Worm (Caenorhabditis elegans) whole organism, mixed stage, embryonic: ENCODE measurements around the gene B0564.2.

Experiments used
- M03D4.4 ChIP-seq: sonication (generic microtip); optimal IDR thresholded peaks from 2 replicates; lab custom pipeline; 2017; ENCODE audit warnings: mild to moderate bottlenecking, missing genetic modification characterization, missing compliant biosample characterization
- bed-3 ChIP-seq: fragments of 200-800 bp; sonication (Bioruptor generic); optimal IDR thresholded peaks from 3 replicates; lab custom pipeline; 2018; ENCODE audit warnings: mild to moderate bottlenecking, missing genetic modification characterization, moderate library complexity, missing compliant biosample characterization
- blmp-1 ChIP-seq: fragments of 150-350 bp; optimal IDR thresholded peaks from 2 replicates; lab custom pipeline; 2014; ENCODE audit warnings: missing biosample characterization, missing genetic modification characterization
- ceh-39 ChIP-seq: fragments of 150-350 bp; optimal IDR thresholded peaks from 2 replicates; lab custom pipeline; 2014; ENCODE audit warnings: missing biosample characterization, missing genetic modification characterization
- ceh-43 ChIP-seq: fragments of 200-800 bp; sonication (Bioruptor generic); optimal IDR thresholded peaks from 2 replicates; lab custom pipeline; 2018; ENCODE audit warnings: mild to moderate bottlenecking, missing genetic modification characterization, moderate library complexity, missing compliant biosample characterization
- ceh-83 ChIP-seq: fragments of 200-800 bp; sonication (Bioruptor generic); optimal IDR thresholded peaks from 2 replicates; lab custom pipeline; 2018; ENCODE audit warnings: mild to moderate bottlenecking, missing genetic modification characterization, missing compliant biosample characterization
- ces-1 ChIP-seq: fragments of 150-350 bp; optimal IDR thresholded peaks from 2 replicates; lab custom pipeline; 2014; ENCODE audit warnings: missing biosample characterization, missing genetic modification reagents, missing genetic modification characterization
- cnd-1 ChIP-seq: fragments of 200-800 bp; sonication (Bioruptor generic); optimal IDR thresholded peaks from 2 replicates; lab custom pipeline; 2018; ENCODE audit warnings: mild to moderate bottlenecking, missing genetic modification characterization, missing compliant biosample characterization
- drap-1 ChIP-seq: fragments of 200-800 bp; sonication (Bioruptor generic); optimal IDR thresholded peaks from 3 replicates; lab custom pipeline; 2018; ENCODE audit warnings: mild to moderate bottlenecking, missing genetic modification characterization, missing compliant biosample characterization
- elt-1 ChIP-seq: sonication (generic microtip); optimal IDR thresholded peaks from 2 replicates; lab custom pipeline; 2017; ENCODE audit warnings: missing genetic modification characterization, mild to moderate bottlenecking, missing compliant biosample characterization, antibody characterized with exemption, moderate library complexity, borderline replicate concordance; ENCODE audit not compliant: insufficient read depth
- elt-3 ChIP-seq: fragments of 150-350 bp; optimal IDR thresholded peaks from 2 replicates; lab custom pipeline; 2014; ENCODE audit warnings: missing biosample characterization, missing genetic modification characterization
- ham-2 ChIP-seq: fragments of 200-800 bp; sonication (Bioruptor generic); optimal IDR thresholded peaks from 2 replicates; lab custom pipeline; 2018; ENCODE audit warnings: mild to moderate bottlenecking, missing genetic modification characterization, missing compliant biosample characterization
- hlh-1 ChIP-seq: fragments of 150-350 bp; optimal IDR thresholded peaks from 2 replicates; lab custom pipeline; 2014; ENCODE audit warnings: missing biosample characterization, missing genetic modification reagents, missing genetic modification characterization
- lin-13 ChIP-seq: fragments of 150-350 bp; optimal IDR thresholded peaks from 2 replicates; lab custom pipeline; 2014; ENCODE audit warnings: missing biosample characterization, missing genetic modification characterization
- lin-32 ChIP-seq: fragments of 200-800 bp; sonication (Bioruptor generic); optimal IDR thresholded peaks from 2 replicates; lab custom pipeline; 2018; ENCODE audit warnings: mild to moderate bottlenecking, missing genetic modification characterization, missing compliant biosample characterization
- lsy-2 ChIP-seq: fragments of 150-350 bp; optimal IDR thresholded peaks from 2 replicates; lab custom pipeline; 2014; ENCODE audit warnings: missing biosample characterization, missing genetic modification characterization
- mep-1 ChIP-seq: fragments of 150-350 bp; optimal IDR thresholded peaks from 2 replicates; lab custom pipeline; 2017; ENCODE audit warnings: missing biosample characterization, missing genetic modification reagents, missing genetic modification characterization, inconsistent platforms
- nhr-12 ChIP-seq: fragments of 150-350 bp; optimal IDR thresholded peaks from 2 replicates; lab custom pipeline; 2014; ENCODE audit warnings: missing biosample characterization, missing genetic modification characterization
- nhr-2 ChIP-seq: fragments of 150-350 bp; optimal IDR thresholded peaks from 2 replicates; lab custom pipeline; 2014; ENCODE audit warnings: missing biosample characterization, missing genetic modification characterization
- nhr-28 ChIP-seq: fragments of 150-350 bp; optimal IDR thresholded peaks from 2 replicates; lab custom pipeline; 2014; ENCODE audit warnings: missing biosample characterization, missing genetic modification characterization
- nhr-76 ChIP-seq: sonication (generic microtip); optimal IDR thresholded peaks from 2 replicates; lab custom pipeline; 2017; ENCODE audit warnings: missing biosample characterization, missing genetic modification characterization
- pha-4 ChIP-seq: fragments of 150-350 bp; optimal IDR thresholded peaks from 2 replicates; lab custom pipeline; 2018; ENCODE audit warnings: missing biosample characterization, missing genetic modification reagents, missing genetic modification characterization
- snpc-4 ChIP-seq: fragments of 150-350 bp; optimal IDR thresholded peaks from 2 replicates; lab custom pipeline; 2014; ENCODE audit warnings: missing biosample characterization, missing genetic modification characterization
- sptf-1 ChIP-seq: sonication (generic microtip); optimal IDR thresholded peaks from 2 replicates; lab custom pipeline; 2017; ENCODE audit warnings: mild to moderate bottlenecking, missing genetic modification characterization, moderate library complexity, missing compliant biosample characterization
- tbx-8 ChIP-seq: fragments of 200-800 bp; sonication (Bioruptor generic); optimal IDR thresholded peaks from 2 replicates; lab custom pipeline; 2018; ENCODE audit warnings: mild to moderate bottlenecking, missing genetic modification characterization, moderate library complexity, missing compliant biosample characterization
- unc-120 ChIP-seq: sonication (generic microtip); optimal IDR thresholded peaks from 2 replicates; lab custom pipeline; 2017; ENCODE audit warnings: missing genetic modification characterization, missing compliant biosample characterization; ENCODE audit not compliant: poor library complexity, severe bottlenecking
- unc-62 ChIP-seq: fragments of 150-350 bp; optimal IDR thresholded peaks from 2 replicates; lab custom pipeline; 2014; ENCODE audit warnings: missing biosample characterization, missing genetic modification reagents, missing genetic modification characterization
- zip-8 ChIP-seq: fragments of 150-350 bp; optimal IDR thresholded peaks from 2 replicates; lab custom pipeline; 2014; ENCODE audit warnings: missing biosample characterization, missing genetic modification characterization
- ztf-11 ChIP-seq: fragments of 150-350 bp; optimal IDR thresholded peaks from 2 replicates; lab custom pipeline; 2014; ENCODE audit warnings: missing biosample characterization, missing genetic modification characterization

The B0564.2 gene

ce11 chrIV:13107359-13107758, at the start of gene B0564.2:
Gene B0564.2 (plus strand): TSS chrIV:13107659.
- TF ChIP-seq sptf-1 (no peak), M03D4.4 (tag; lab: Kevin White, UChicago) (no peak), mep-1 (tag; lab: Kevin White, UChicago) (no peak), drap-1 (GFP tag; lab: Kevin White, UChicago) (no peak), nhr-76 (tag; lab: Kevin White, UChicago) (no peak), ceh-83 (no peak), tbx-8 (GFP tag; lab: Kevin White, UChicago) (no peak), snpc-4 (tag; lab: Kevin White, UChicago) (no peak), unc-120 (tag; lab: Kevin White, UChicago) (no peak), pha-4 (tag; lab: Kevin White, UChicago) (no peak), lin-13 (tag; lab: Kevin White, UChicago) (no peak), cnd-1 (tag; lab: Kevin White, UChicago) (no peak), ztf-11 (tag; lab: Kevin White, UChicago) (no peak), ceh-39 (tag; lab: Kevin White, UChicago) (no peak), blmp-1 (tag; lab: Kevin White, UChicago) (no peak), ceh-43 (GFP tag; lab: Kevin White, UChicago) (no peak), ces-1 (GFP tag; lab: Kevin White, UChicago) (no peak), bed-3 (GFP tag; lab: Kevin White, UChicago) (no peak), lin-32 (GFP tag; lab: Kevin White, UChicago) (no peak)
- TF ChIP-seq, all 35 proteins: peak for 0

- TF ChIP-seq nhr-28 (tag; lab: Kevin White, UChicago) (no peak), bed-3 (GFP tag; lab: Kevin White, UChicago) (no peak), lsy-2 (tag; lab: Kevin White, UChicago) (no peak), unc-120 (tag; lab: Kevin White, UChicago) (no peak), pha-4 (tag; lab: Kevin White, UChicago) (no peak), nhr-2 (tag; lab: Kevin White, UChicago) (no peak), ceh-39 (tag; lab: Kevin White, UChicago) (no peak), elt-1 (tag; lab: Kevin White, UChicago) (no peak), ceh-43 (GFP tag; lab: Kevin White, UChicago) (no peak), blmp-1 (tag; lab: Kevin White, UChicago) (no peak), sptf-1 (no peak), M03D4.4 (tag; lab: Kevin White, UChicago) (no peak), snpc-4 (tag; lab: Kevin White, UChicago) (no peak), lin-13 (tag; lab: Kevin White, UChicago) (no peak), tbx-8 (GFP tag; lab: Kevin White, UChicago) (no peak), hlh-1 (tag; lab: Kevin White, UChicago) (no peak), lin-32 (GFP tag; lab: Kevin White, UChicago) (no peak), elt-3 (tag; lab: Kevin White, UChicago) (no peak), cnd-1 (tag; lab: Kevin White, UChicago) (no peak), nhr-12 (tag; lab: Kevin White, UChicago) (no peak)
Observed at ce11 chrIV:13059284-13059683, 48.2 kb upstream of the B0564.2 start, which contains the start of gene scl-3. Gene scl-3 (plus strand): TSS chrIV:13059584.

- TF ChIP-seq sptf-1 = no peak
- no peak for TF ChIP-seq tbx-8 (GFP tag; lab: Kevin White, UChicago)
- TF ChIP-seq elt-3 (tag; lab: Kevin White, UChicago) = no peak
- no peak for TF ChIP-seq lin-32 (GFP tag; lab: Kevin White, UChicago)
- no peak for TF ChIP-seq lsy-2 (tag; lab: Kevin White, UChicago)
- no peak for TF ChIP-seq elt-1 (tag; lab: Kevin White, UChicago)
- no peak for TF ChIP-seq unc-120 (tag; lab: Kevin White, UChicago)
Observed at ce11 chrIV:13063714-13064113, 43.7 kb upstream of the B0564.2 start, which contains the start of gene scl-5. Gene scl-5 (plus strand): TSS chrIV:13064014.

- no peak for TF ChIP-seq drap-1 (GFP tag; lab: Kevin White, UChicago)
- TF ChIP-seq ces-1 (GFP tag; lab: Kevin White, UChicago) = no peak
- TF ChIP-seq ceh-43 (GFP tag; lab: Kevin White, UChicago) = no peak
Observed at ce11 chrIV:13066044-13066443, 41.4 kb upstream of the B0564.2 start.

- TF ChIP-seq ztf-11 (tag; lab: Kevin White, UChicago) = no peak
- TF ChIP-seq unc-120 (tag; lab: Kevin White, UChicago) = no peak
- TF ChIP-seq unc-62 (GFP tag; lab: Kevin White, UChicago) = no peak
- TF ChIP-seq nhr-2 (tag; lab: Kevin White, UChicago) = no peak
- TF ChIP-seq ceh-83 = no peak
- no peak for TF ChIP-seq zip-8
- no peak for TF ChIP-seq ham-2 (GFP tag; lab: Kevin White, UChicago)
Observed at ce11 chrIV:13067200-13067599, 40.3 kb upstream of the B0564.2 start, which contains the start of gene col-131. Gene col-131 (minus strand): TSS chrIV:13067300.
